Worm (Caenorhabditis elegans): ENCODE results near the gene parg-1.

- TF ChIP-seq hnd-1 (tag; optimal IDR thresholded peaks at IDR 0.05) (no peak), tra-4 (tag; optimal IDR thresholded peaks at IDR 0.05) (no peak), B0310.2 (tag; optimal IDR thresholded peaks at IDR 0.05) (no peak), ama-1 (optimal IDR thresholded peaks at IDR 0.05) (no peak)
Observed at ce11 chrIV:8798255-8798654, 52.2 kb downstream of the parg-1 start, which contains the start of gene clec-182.

Data from whole organism, early embryonic.